Fruit fly (Drosophila melanogaster) whole organism, prepupa: Measurements from ENCODE around the gene ND-B14.5B.

Source experiments
- Blimp-1 ChIP-seq: fragments of 200-800 bp; sonication (Bioruptor generic); optimal IDR thresholded peaks from 3 replicates; lab custom pipeline; 2017; ENCODE audit warnings: missing biosample characterization, missing genetic modification characterization, mild to moderate bottlenecking, moderate library complexity, missing genetic modification reagents
- CG10631 ChIP-seq: fragments of 200-800 bp; sonication (Bioruptor generic); optimal IDR thresholded peaks from 2 replicates; lab custom pipeline; 2016; ENCODE audit warnings: missing biosample characterization, missing genetic modification characterization
- CG10669 ChIP-seq: fragments of 200-800 bp; sonication (Bioruptor generic); optimal IDR thresholded peaks from 3 replicates; lab custom pipeline; 2018; ENCODE audit warnings: missing biosample characterization, mild to moderate bottlenecking, missing genetic modification characterization, moderate library complexity
- CG11294 ChIP-seq: fragments of 200-800 bp; sonication (Bioruptor generic); IDR thresholded peaks from 2 replicates; pipeline ENCODE4 v1.3.6; 2022; ENCODE audit warnings: missing biosample characterization, missing genetic modification characterization
- CG11762 ChIP-seq: fragments of 200-800 bp; sonication (Bioruptor generic); optimal IDR thresholded peaks from 3 replicates; lab custom pipeline; 2016; ENCODE audit warnings: missing biosample characterization, missing genetic modification characterization; ENCODE audit not compliant: insufficient read depth
- CG11902 ChIP-seq: fragments of 200-800 bp; sonication (Bioruptor generic); optimal IDR thresholded peaks from 3 replicates; lab custom pipeline; 2016; ENCODE audit warnings: missing biosample characterization, missing genetic modification characterization
- CG15336 ChIP-seq: fragments of 200-800 bp; sonication (Bioruptor generic); IDR thresholded peaks from 2 replicates; pipeline ENCODE4 v1.3.6; 2022; ENCODE audit warnings: missing biosample characterization, missing genetic modification characterization
- CG3032 ChIP-seq: fragments of 200-800 bp; optimal IDR thresholded peaks from 2 replicates; lab custom pipeline; 2019; ENCODE audit warnings: missing biosample characterization, mild to moderate bottlenecking, missing genetic modification characterization, moderate library complexity
- CG32006 ChIP-seq: fragments of 200-800 bp; sonication (Bioruptor generic); optimal IDR thresholded peaks from 3 replicates; lab custom pipeline; 2017; ENCODE audit warnings: missing biosample characterization, mild to moderate bottlenecking, missing genetic modification characterization
- CG34406 ChIP-seq: fragments of 200-800 bp; sonication (Bioruptor generic); optimal IDR thresholded peaks from 3 replicates; lab custom pipeline; 2016; ENCODE audit warnings: missing biosample characterization, missing genetic modification characterization
- CG3919 ChIP-seq: fragments of 200-800 bp; sonication (Bioruptor generic); optimal IDR thresholded peaks from 3 replicates; lab custom pipeline; 2016; ENCODE audit warnings: missing biosample characterization, missing genetic modification characterization
- CG6163 ChIP-seq: fragments of 200-800 bp; sonication (Bioruptor generic); IDR thresholded peaks from 3 replicates; pipeline ENCODE4 v1.3.6; 2022; ENCODE audit warnings: missing biosample characterization, missing genetic modification characterization
- CG6854 ChIP-seq: fragments of 200-800 bp; sonication (Bioruptor generic); optimal IDR thresholded peaks from 2 replicates; lab custom pipeline; 2017; ENCODE audit warnings: missing biosample characterization, mild to moderate bottlenecking, missing genetic modification characterization
- CG7368 ChIP-seq: fragments of 200-800 bp; sonication (Bioruptor generic); optimal IDR thresholded peaks from 3 replicates; lab custom pipeline; 2016; ENCODE audit warnings: missing biosample characterization, missing genetic modification characterization
- CG8119 ChIP-seq: fragments of 200-800 bp; sonication (Bioruptor generic); IDR thresholded peaks from 3 replicates; pipeline ENCODE4 v1.3.6; 2022; ENCODE audit warnings: missing biosample characterization, missing genetic modification characterization
- CG8319 ChIP-seq: fragments of 200-800 bp; sonication (Bioruptor generic); optimal IDR thresholded peaks from 3 replicates; lab custom pipeline; 2016; ENCODE audit warnings: missing biosample characterization, missing genetic modification characterization
- CG8632 ChIP-seq: fragments of 200-800 bp; sonication (Bioruptor generic); optimal IDR thresholded peaks from 3 replicates; lab custom pipeline; 2016; ENCODE audit warnings: missing biosample characterization, missing genetic modification characterization
- Eip75B ChIP-seq: fragments of 200-800 bp; sonication (Bioruptor generic); optimal IDR thresholded peaks from 3 replicates; lab custom pipeline; 2016; ENCODE audit warnings: missing biosample characterization, missing genetic modification characterization
- Eip78C ChIP-seq: fragments of 200-800 bp; sonication (Bioruptor generic); peaks from one replicate; lab custom pipeline; 2016; ENCODE audit warnings: missing biosample characterization, missing genetic modification characterization
- Ets96B ChIP-seq: fragments of 200-800 bp; optimal IDR thresholded peaks from 2 replicates; lab custom pipeline; 2019; ENCODE audit warnings: missing biosample characterization, mild to moderate bottlenecking, missing genetic modification characterization, moderate library complexity
- Hr38 ChIP-seq: sonication (Bioruptor generic); optimal IDR thresholded peaks from 2 replicates; lab custom pipeline; 2016; ENCODE audit warnings: missing biosample characterization, missing genetic modification characterization
- Lpt ChIP-seq: fragments of 200-800 bp; sonication (Bioruptor generic); optimal IDR thresholded peaks from 3 replicates; lab custom pipeline; 2016; ENCODE audit warnings: missing biosample characterization, missing genetic modification characterization
- OdsH ChIP-seq: fragments of 200-800 bp; sonication (Bioruptor generic); optimal IDR thresholded peaks from 3 replicates; lab custom pipeline; 2016; ENCODE audit warnings: missing biosample characterization, missing genetic modification characterization
- Sox102F ChIP-seq: fragments of 200-800 bp; sonication (Bioruptor generic); optimal IDR thresholded peaks from 2 replicates; lab custom pipeline; 2016; ENCODE audit warnings: missing biosample characterization, mild to moderate bottlenecking, missing genetic modification characterization
- Sox14 ChIP-seq: fragments of 200-800 bp; sonication (Bioruptor generic); optimal IDR thresholded peaks from 3 replicates; lab custom pipeline; 2016; ENCODE audit warnings: missing biosample characterization, missing genetic modification characterization
- Sox15 ChIP-seq: fragments of 200-800 bp; sonication (Bioruptor generic); optimal IDR thresholded peaks from 3 replicates; lab custom pipeline; 2016; ENCODE audit warnings: missing biosample characterization, missing genetic modification characterization
- acj6 ChIP-seq: fragments of 200-800 bp; sonication (Bioruptor generic); optimal IDR thresholded peaks from 3 replicates; lab custom pipeline; 2016; ENCODE audit warnings: missing biosample characterization, missing genetic modification characterization
- cyc ChIP-seq: fragments of 200-800 bp; sonication (Bioruptor generic); optimal IDR thresholded peaks from 3 replicates; lab custom pipeline; 2016; ENCODE audit warnings: missing biosample characterization, missing genetic modification characterization
- dac ChIP-seq: fragments of 200-800 bp; sonication (Bioruptor generic); optimal IDR thresholded peaks from 2 replicates; lab custom pipeline; 2017; ENCODE audit warnings: missing biosample characterization, mild to moderate bottlenecking, missing genetic modification characterization
- eg ChIP-seq: fragments of 200-800 bp; sonication (Bioruptor generic); IDR thresholded peaks from 3 replicates; pipeline ENCODE4 v1.3.6; 2022; ENCODE audit warnings: missing biosample characterization, missing genetic modification characterization
- esn ChIP-seq: fragments of 200-800 bp; sonication (Bioruptor generic); optimal IDR thresholded peaks from 2 replicates; lab custom pipeline; 2016; ENCODE audit warnings: missing biosample characterization, mild to moderate bottlenecking, missing genetic modification characterization, moderate library complexity
- fd59A ChIP-seq: fragments of 200-800 bp; sonication (Bioruptor generic); optimal IDR thresholded peaks from 2 replicates; lab custom pipeline; 2017; ENCODE audit warnings: missing biosample characterization, mild to moderate bottlenecking, missing genetic modification characterization, missing genetic modification reagents
- fd85E ChIP-seq: fragments of 200-800 bp; sonication (Bioruptor generic); optimal IDR thresholded peaks from 3 replicates; lab custom pipeline; 2016; ENCODE audit warnings: missing biosample characterization, missing genetic modification characterization
- fkh ChIP-seq: fragments of 200-800 bp; sonication (Bioruptor generic); optimal IDR thresholded peaks from 3 replicates; lab custom pipeline; 2017; ENCODE audit warnings: missing biosample characterization, mild to moderate bottlenecking, missing genetic modification characterization, moderate library complexity
- net ChIP-seq: fragments of 200-800 bp; sonication (Bioruptor generic); optimal IDR thresholded peaks from 3 replicates; lab custom pipeline; 2016; ENCODE audit warnings: missing biosample characterization, missing genetic modification characterization
- pdm3 ChIP-seq: fragments of 200-800 bp; sonication (Bioruptor generic); optimal IDR thresholded peaks from 3 replicates; lab custom pipeline; 2016; ENCODE audit warnings: missing biosample characterization, missing genetic modification characterization
- salr ChIP-seq, 2 experiments: fragments of 200-800 bp; sonication (Bioruptor generic); optimal IDR thresholded peaks; 3 replicates each; lab custom pipeline; 2016 to 2018; ENCODE audit warnings: missing biosample characterization in 2 of 2, missing genetic modification characterization in 2 of 2, mild to moderate bottlenecking in 1 of 2
- ss ChIP-seq, 2 experiments: fragments of 200-800 bp; sonication (Bioruptor generic); optimal IDR thresholded peaks; 2 replicates in 1 of 2; 3 replicates in 1 of 2; lab custom pipeline; 2017 to 2018; ENCODE audit warnings: mild to moderate bottlenecking in 2 of 2, missing biosample characterization in 2 of 2, missing genetic modification characterization in 2 of 2, moderate library complexity in 1 of 2
- svp ChIP-seq: fragments of 200-800 bp; sonication (Bioruptor generic); peaks from one replicate; lab custom pipeline; 2016; ENCODE audit warnings: missing biosample characterization, missing genetic modification characterization
- topi ChIP-seq: fragments of 200-800 bp; sonication (Bioruptor generic); optimal IDR thresholded peaks from 3 replicates; lab custom pipeline; 2016; ENCODE audit warnings: missing biosample characterization, missing genetic modification characterization
- vri ChIP-seq: fragments of 200-800 bp; sonication (Bioruptor generic); optimal IDR thresholded peaks from 3 replicates; lab custom pipeline; 2016; ENCODE audit warnings: missing biosample characterization, mild to moderate bottlenecking, missing genetic modification characterization

Gene ND-B14.5B

DNA sequence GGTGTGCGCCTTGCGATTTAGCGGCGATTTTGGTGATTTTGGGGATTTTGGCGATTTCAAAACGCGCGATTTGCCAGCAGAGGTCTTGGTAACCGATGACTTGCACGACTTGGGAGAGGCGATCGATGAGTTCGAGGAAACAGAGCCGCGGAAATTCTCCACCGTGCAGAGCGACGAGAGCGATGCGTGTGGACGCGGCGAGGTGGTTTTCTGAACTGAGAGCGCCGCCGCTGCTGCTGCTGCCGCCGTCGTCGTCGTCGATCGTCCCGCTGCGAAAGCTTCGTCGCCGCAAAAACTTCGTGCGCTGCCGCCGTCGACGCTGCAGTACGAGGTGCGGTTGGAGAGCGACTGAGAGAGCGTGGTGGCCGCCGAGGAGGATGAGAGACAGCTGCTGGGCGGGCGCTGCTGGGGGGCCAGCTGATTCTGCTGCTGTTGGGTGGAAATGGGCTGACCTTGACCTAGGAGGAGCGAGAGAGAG, 21.1 kb downstream of the ND-B14.5B start:
- TF ChIP-seq OdsH (no peak), CG6163 (0 out of 3 replicates have a peak, but pooled peaks have one; percentile 13), Hr38 (GFP tag; lab: Kevin White, UChicago) (no peak), CG11294 (GFP tag; lab: Robert Waterston, UW) (no peak), ss (GFP tag; optimal IDR thresholded peaks at IDR 0.05; lab: Kevin White, UChicago) (no peak), Eip78C (no peak), CG8119 (GFP tag; lab: Robert Waterston, UW) (no peak), CG11902 (no peak), net (no peak), CG3919 (GFP tag; lab: Kevin White, UChicago) (peak; percentile 29), esn (GFP tag; lab: Kevin White, UChicago) (no peak), Sox14 (GFP tag; lab: Kevin White, UChicago) (no peak), dac (GFP tag; lab: Kevin White, UChicago) (no peak), vri (GFP tag; lab: Kevin White, UChicago) (no peak), CG3032 (tag; lab: Kevin White, UChicago) (no peak), Lpt (GFP tag; lab: Kevin White, UChicago) (no peak), CG8319 (no peak), eg (GFP tag; lab: Robert Waterston, UW) (peak; percentile 38; the same call in 1 of the 3 replicates), Sox102F (GFP tag; lab: Kevin White, UChicago) (no peak), pdm3 (GFP tag; lab: Kevin White, UChicago) (peak; percentile 1), CG6854 (GFP tag; lab: Kevin White, UChicago) (no peak), CG11762 (GFP tag; lab: Kevin White, UChicago) (no peak), cyc (GFP tag; lab: Kevin White, UChicago) (no peak), salr (GFP tag; optimal IDR thresholded peaks at IDR 0.05; lab: Kevin White, UChicago) (no peak), CG7368 (GFP tag; lab: Kevin White, UChicago) (no peak), svp (GFP tag; lab: Kevin White, UChicago) (peak; percentile 98), fd59A (no peak), CG32006 (GFP tag; lab: Kevin White, UChicago) (no peak), CG10631 (GFP tag; lab: Kevin White, UChicago) (no peak), CG15336 (GFP tag; lab: Robert Waterston, UW) (peak; percentile 42; the same call in 1 of the 2 replicates), Eip75B (GFP tag; lab: Kevin White, UChicago) (peak; percentile 11), topi (GFP tag; lab: Kevin White, UChicago) (peak; percentile 4), Blimp-1 (GFP tag; lab: Kevin White, UChicago) (no peak), fkh (GFP tag; lab: Kevin White, UChicago) (peak; percentile 26), Sox15 (GFP tag; lab: Kevin White, UChicago) (no peak), CG10669 (GFP tag; lab: Kevin White, UChicago) (peak; percentile 73), Ets96B (tag; lab: Kevin White, UChicago) (no peak), acj6 (no peak)

DNA sequence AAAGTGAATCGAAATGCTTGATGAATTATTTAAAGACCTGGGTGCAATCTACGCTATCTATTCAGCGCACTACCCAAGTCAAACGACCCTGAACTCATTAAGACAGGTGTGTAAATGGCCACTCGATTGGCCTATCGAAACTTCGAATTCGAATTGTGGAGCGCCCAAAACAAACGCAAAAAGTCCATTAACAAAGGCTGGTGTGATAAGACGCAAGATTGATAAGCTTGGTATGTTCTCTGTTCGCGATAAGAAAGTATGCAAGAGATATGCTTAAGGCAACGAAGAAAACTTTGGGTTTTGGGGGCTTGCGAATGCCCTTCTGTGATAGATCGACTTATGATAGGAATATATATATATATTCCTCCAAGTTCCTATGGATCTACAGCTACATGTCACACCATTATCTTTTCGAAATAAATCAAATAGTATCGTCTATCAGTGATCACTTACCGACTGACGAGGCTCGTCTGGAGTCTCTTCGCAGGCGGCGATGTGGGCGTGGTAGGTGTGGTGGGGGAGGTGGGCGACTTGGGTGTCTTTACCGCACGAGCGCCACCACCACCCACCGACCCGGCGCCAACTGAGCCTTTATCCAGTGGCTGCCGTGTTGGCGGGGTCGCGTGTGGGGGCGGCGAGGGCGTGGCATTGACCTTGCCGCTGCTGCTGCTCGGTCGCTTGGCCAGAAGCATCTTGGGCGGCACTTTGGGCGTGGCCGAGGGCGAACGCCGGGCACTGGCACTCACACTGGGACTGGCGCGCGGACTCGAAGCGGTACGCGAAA, 21.9 kb downstream of the ND-B14.5B start:
- TF ChIP-seq svp (GFP tag; lab: Kevin White, UChicago) (peak; percentile 5), CG34406 (GFP tag; lab: Kevin White, UChicago) (no peak), Lpt (GFP tag; lab: Kevin White, UChicago) (no peak), fd85E (GFP tag; lab: Kevin White, UChicago) (no peak), CG8632 (GFP tag; lab: Kevin White, UChicago) (no peak)
